Worm (Caenorhabditis elegans): ENCODE data around the gene pgp-6.

- TF ChIP-seq ama-1 (optimal IDR thresholded peaks at IDR 0.05), result no peak
- TF ChIP-seq scrt-1 (GFP tag; IDR thresholded peaks at IDR 0.05), result no peak
- no peak for TF ChIP-seq tra-4 (tag; optimal IDR thresholded peaks at IDR 0.05)
- no peak for TF ChIP-seq ceh-36 (tag; optimal IDR thresholded peaks at IDR 0.05)
- TF ChIP-seq flt-1 (GFP tag; IDR thresholded peaks at IDR 0.05), result no peak
- TF ChIP-seq aly-1 (tag; optimal IDR thresholded peaks at IDR 0.05), result no peak
- TF ChIP-seq hmbx-1 (tag; optimal IDR thresholded peaks at IDR 0.05), result no peak
- TF ChIP-seq tbx-37 (GFP tag; conservative IDR thresholded peaks at IDR 0.05), result no peak
Observed at ce11 chrX:10903416-10903815, 26.2 kb upstream of the pgp-6 start.
